Worm (Caenorhabditis elegans) whole organism, L4 larva: ENCODE measurements around the gene amx-1.
A peak's percentile ranks its signal among the peaks of the same experiment; 100 is the strongest.
"Not testable (repeated sequence)": the region's sequence is repeated elsewhere in the genome, so short reads cannot be mapped to it uniquely, and the experiment has no call there.

Source experiments
- T26A8.4 ChIP-seq: fragments of 200-800 bp; sonication (Bioruptor generic); IDR thresholded peaks from 2 replicates; pipeline ENCODE4 v1.3.6; 2022; ENCODE audit warnings: missing genetic modification characterization, missing compliant biosample characterization
- Y48G9A.11 ChIP-seq: fragments of 200-800 bp; sonication (Bioruptor generic); IDR thresholded peaks from 2 replicates; pipeline ENCODE4 v1.3.6; 2022; ENCODE audit warnings: missing genetic modification reagents, missing genetic modification characterization, missing compliant biosample characterization
- aha-1 ChIP-seq: fragments of 150-350 bp; peaks from one replicate; lab custom pipeline; 2014; ENCODE audit warnings: missing biosample characterization, missing genetic modification characterization
- arid-1 ChIP-seq: fragments of 200-800 bp; sonication (Bioruptor generic); conservative IDR thresholded peaks from 2 replicates; pipeline ENCODE4 v1.3.6; 2022; ENCODE audit warnings: missing genetic modification reagents, missing genetic modification characterization, missing compliant biosample characterization
- daf-19 ChIP-seq: fragments of 200-800 bp; sonication (Bioruptor generic); conservative IDR thresholded peaks from 2 replicates; pipeline ENCODE4 v1.3.6; 2022; ENCODE audit warnings: missing genetic modification characterization, missing compliant biosample characterization
- fkh-10 ChIP-seq: fragments of 150-350 bp; optimal IDR thresholded peaks from 2 replicates; lab custom pipeline; 2014; ENCODE audit warnings: missing biosample characterization, missing genetic modification reagents, missing genetic modification characterization
- lin-15B ChIP-seq: fragments of 150-350 bp; sonication (generic microtip); optimal IDR thresholded peaks from 3 replicates; lab custom pipeline; 2014; ENCODE audit warnings: missing biosample characterization, missing genetic modification characterization
- lin-39 ChIP-seq: fragments of 150-350 bp; optimal IDR thresholded peaks from 2 replicates; lab custom pipeline; 2014; ENCODE audit warnings: missing biosample characterization, missing genetic modification reagents, missing genetic modification characterization
- mdt-29 ChIP-seq: fragments of 200-800 bp; sonication (Bioruptor generic); IDR thresholded peaks from 2 replicates; pipeline ENCODE4 v1.3.6; 2022; ENCODE audit warnings: missing genetic modification reagents, missing genetic modification characterization, missing compliant biosample characterization
- nhr-28 ChIP-seq: fragments of 150-350 bp; optimal IDR thresholded peaks from 2 replicates; lab custom pipeline; 2014; ENCODE audit warnings: missing biosample characterization, missing genetic modification characterization
- pha-4 ChIP-seq, 2 experiments: fragments of 150-350 bp in 1 of 2; fragments of 200-800 bp in 1 of 2; sonication (Bioruptor generic) in 1 of 2; IDR thresholded peaks in 1 of 2; optimal IDR thresholded peaks in 1 of 2; 2 replicates each; pipeline versions ENCODE4 v1.3.6 to Lab custom; 2014 to 2022; ENCODE audit warnings: missing genetic modification characterization in 2 of 2, missing genetic modification reagents in 2 of 2, missing biosample characterization in 1 of 2, missing compliant biosample characterization in 1 of 2
- zag-1 ChIP-seq: fragments of 150-350 bp; optimal IDR thresholded peaks from 2 replicates; lab custom pipeline; 2014; ENCODE audit warnings: missing biosample characterization, missing genetic modification characterization

DNA sequence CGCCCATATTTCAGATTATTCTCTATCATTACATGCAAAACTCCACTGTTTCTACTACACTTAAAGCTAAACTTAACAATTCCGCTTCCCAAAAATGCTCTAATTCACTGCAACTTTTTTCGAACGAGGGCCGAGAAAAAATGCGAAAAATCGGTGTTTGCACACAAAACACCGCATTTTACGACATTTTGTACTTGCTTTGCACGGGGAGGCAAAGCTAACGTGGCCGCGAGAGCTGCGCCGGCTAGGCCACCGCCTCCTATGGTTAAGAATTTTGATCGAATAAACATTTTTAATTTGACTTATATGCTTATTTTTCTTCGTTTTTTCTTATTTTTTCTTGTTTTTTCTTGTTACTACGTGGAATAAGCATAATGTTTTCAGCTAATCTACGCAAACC is 32.7 kb downstream of the amx-1 start:
- TF ChIP-seq lin-39; nhr-28; zag-1; daf-19 (GFP tag; lab: Robert Waterston, UW); aha-1; pha-4 (tag; optimal IDR thresholded peaks at IDR 0.05; lab: Kevin White, UChicago); lin-15B (tag; lab: Kevin White, UChicago); fkh-10 (GFP tag; lab: Kevin White, UChicago): not testable (repeated sequence)
- peak; percentile 86 for TF ChIP-seq T26A8.4
- TF ChIP-seq mdt-29 (GFP tag; lab: Robert Waterston, UW): peak; percentile 81
- TF ChIP-seq pha-4 (GFP tag; IDR thresholded peaks at IDR 0.05; lab: Robert Waterston, UW): peak; percentile 89
- peak; percentile 45; the same call in 1 of the 2 replicates for TF ChIP-seq arid-1
- TF ChIP-seq Y48G9A.11: peak; percentile 77
